Fruit fly (Drosophila melanogaster) whole organism, embryonic: ENCODE data around the gene Hat1.

Experiments used
- CG10462 ChIP-seq: fragments of 200-800 bp; sonication (Bioruptor generic); optimal IDR thresholded peaks from 2 replicates; lab custom pipeline; 2016; ENCODE audit warnings: missing biosample characterization, missing genetic modification characterization
- CG10959 ChIP-seq: fragments of 200-800 bp; sonication (Bioruptor generic); IDR thresholded peaks from 2 replicates; pipeline ENCODE4 v1.3.6; 2022; ENCODE audit warnings: missing biosample characterization, missing genetic modification characterization
- CG11695 ChIP-seq: fragments of 200-800 bp; sonication (Bioruptor generic); IDR thresholded peaks from 3 replicates; pipeline ENCODE4 v1.3.6; 2022; ENCODE audit warnings: missing biosample characterization, missing genetic modification characterization
- CG13123 ChIP-seq: fragments of 200-800 bp; sonication (Bioruptor generic); optimal IDR thresholded peaks from 2 replicates; lab custom pipeline; 2016; ENCODE audit warnings: missing biosample characterization, missing genetic modification characterization
- CG13894 ChIP-seq: fragments of 200-800 bp; sonication (Bioruptor generic); optimal IDR thresholded peaks from 3 replicates; lab custom pipeline; 2018; ENCODE audit warnings: missing biosample characterization, mild to moderate bottlenecking, missing genetic modification characterization, moderate library complexity
- CG16813 ChIP-seq: fragments of 200-800 bp; sonication (Bioruptor generic); IDR thresholded peaks from 3 replicates; pipeline ENCODE4 v1.3.6; 2022; ENCODE audit warnings: missing biosample characterization, missing genetic modification characterization; ENCODE audit not compliant: partially characterized antibody
- CG17829 ChIP-seq: fragments of 200-800 bp; optimal IDR thresholded peaks from 2 replicates; lab custom pipeline; 2019; ENCODE audit warnings: missing biosample characterization, mild to moderate bottlenecking, missing genetic modification characterization, moderate library complexity
- CG18619 ChIP-seq: fragments of 200-800 bp; sonication (Bioruptor generic); optimal IDR thresholded peaks from 3 replicates; lab custom pipeline; 2017; ENCODE audit warnings: missing biosample characterization, mild to moderate bottlenecking, missing genetic modification characterization
- CG32532 ChIP-seq: fragments of 200-800 bp; sonication (Bioruptor generic); IDR thresholded peaks from 2 replicates; pipeline ENCODE4 v1.3.6; 2022; ENCODE audit warnings: missing biosample characterization, missing genetic modification characterization
- CG34224 ChIP-seq: fragments of 200-800 bp; sonication (Bioruptor generic); IDR thresholded peaks from 3 replicates; pipeline ENCODE4 v1.3.6; 2022; ENCODE audit warnings: missing biosample characterization, missing genetic modification characterization; ENCODE audit not compliant: partially characterized antibody
- CG4424 ChIP-seq: fragments of 200-800 bp; sonication (Bioruptor generic); optimal IDR thresholded peaks from 3 replicates; lab custom pipeline; 2016; ENCODE audit warnings: missing biosample characterization, missing genetic modification characterization
- CG5953 ChIP-seq: fragments of 200-800 bp; sonication (Bioruptor generic); IDR thresholded peaks from 2 replicates; pipeline ENCODE4 v1.3.6; 2022; ENCODE audit warnings: missing biosample characterization, missing genetic modification characterization
- CG6254 ChIP-seq: fragments of 200-800 bp; sonication (Bioruptor generic); optimal IDR thresholded peaks from 3 replicates; lab custom pipeline; 2017; ENCODE audit warnings: mild to moderate bottlenecking, missing biosample characterization, missing genetic modification reagents, missing genetic modification characterization
- CG7987 ChIP-seq: fragments of 200-800 bp; sonication (Bioruptor generic); optimal IDR thresholded peaks from 2 replicates; lab custom pipeline; 2018; ENCODE audit warnings: missing biosample characterization, mild to moderate bottlenecking, missing genetic modification characterization, moderate library complexity
- CoRest ChIP-seq: fragments of 200-800 bp; sonication (Bioruptor generic); optimal IDR thresholded peaks from 3 replicates; lab custom pipeline; 2018; ENCODE audit warnings: missing biosample characterization, mild to moderate bottlenecking, missing genetic modification characterization, moderate library complexity
- D19A ChIP-seq: fragments of 200-800 bp; optimal IDR thresholded peaks from 3 replicates; lab custom pipeline; 2019; ENCODE audit warnings: missing biosample characterization, mild to moderate bottlenecking, missing genetic modification characterization, moderate library complexity
- Dip3 ChIP-seq: fragments of 200-800 bp; sonication (Bioruptor generic); optimal IDR thresholded peaks from 3 replicates; lab custom pipeline; 2016; ENCODE audit warnings: missing biosample characterization, missing genetic modification characterization
- Eip74EF ChIP-seq, 2 experiments: fragments of 200-800 bp in 1 of 2; fragments of >200 bp in 1 of 2; sonication (Bioruptor generic) in 1 of 2; optimal IDR thresholded peaks; 2 replicates each; lab custom pipeline; 2017 to 2019; ENCODE audit warnings: missing biosample characterization in 2 of 2, missing genetic modification characterization in 2 of 2, mild to moderate bottlenecking in 1 of 2, moderate library complexity in 1 of 2
- Fer2 ChIP-seq: fragments of 200-800 bp; sonication (Bioruptor generic); optimal IDR thresholded peaks from 2 replicates; lab custom pipeline; 2018; ENCODE audit warnings: missing biosample characterization, mild to moderate bottlenecking, missing genetic modification characterization, moderate library complexity
- Fer3 ChIP-seq: fragments of 200-800 bp; sonication (Bioruptor generic); optimal IDR thresholded peaks from 2 replicates; lab custom pipeline; 2018; ENCODE audit warnings: missing biosample characterization, mild to moderate bottlenecking, missing genetic modification characterization, moderate library complexity
- H2.0 ChIP-seq: fragments of 200-800 bp; sonication (Bioruptor generic); IDR thresholded peaks from 2 replicates; pipeline ENCODE4 v1.3.6; 2022; ENCODE audit warnings: missing biosample characterization, missing genetic modification characterization
- Lhr ChIP-seq: fragments of 200-800 bp; sonication (Bioruptor generic); optimal IDR thresholded peaks from 3 replicates; lab custom pipeline; 2017; ENCODE audit warnings: mild to moderate bottlenecking, missing biosample characterization, missing genetic modification reagents, missing genetic modification characterization
- Lim3 ChIP-seq: fragments of 200-800 bp; sonication (Bioruptor generic); IDR thresholded peaks from 2 replicates; pipeline ENCODE4 v1.3.6; 2022; ENCODE audit warnings: missing biosample characterization, missing genetic modification characterization
- Neu2 ChIP-seq: fragments of 200-800 bp; sonication (Bioruptor generic); optimal IDR thresholded peaks from 3 replicates; lab custom pipeline; 2016; ENCODE audit warnings: missing biosample characterization, missing genetic modification characterization, borderline replicate concordance
- Stat92E ChIP-seq, 3 experiments: fragments of >200 bp in 2 of 3; fragments of 200-800 bp in 1 of 3; sonication (Bioruptor generic) in 1 of 3; optimal IDR thresholded peaks; 2 replicates each; lab custom pipeline; 2017 to 2019; ENCODE audit warnings: missing biosample characterization in 3 of 3, missing genetic modification characterization in 3 of 3, mild to moderate bottlenecking in 1 of 3, moderate library complexity in 1 of 3
- Xrp1 ChIP-seq: fragments of 200-800 bp; sonication (Bioruptor generic); IDR thresholded peaks from 2 replicates; pipeline ENCODE4 v1.3.6; 2022; ENCODE audit warnings: missing biosample characterization, missing genetic modification characterization
- ap ChIP-seq: fragments of 200-800 bp; sonication (Bioruptor generic); IDR thresholded peaks from 2 replicates; pipeline ENCODE4 v1.3.6; 2022; ENCODE audit warnings: missing biosample characterization, missing genetic modification characterization
- az2 ChIP-seq: fragments of 200-800 bp; sonication (Bioruptor generic); optimal IDR thresholded peaks from 3 replicates; lab custom pipeline; 2016; ENCODE audit warnings: missing biosample characterization, missing genetic modification characterization
- bigmax ChIP-seq: fragments of 200-800 bp; sonication (Bioruptor generic); optimal IDR thresholded peaks from 2 replicates; lab custom pipeline; 2018; ENCODE audit warnings: missing biosample characterization, mild to moderate bottlenecking, missing genetic modification characterization
- ci ChIP-seq: fragments of 200-800 bp; sonication (Bioruptor generic); IDR thresholded peaks from 3 replicates; pipeline ENCODE4 v1.3.6; 2022; ENCODE audit warnings: missing biosample characterization, missing genetic modification characterization
- croc ChIP-seq: fragments of 200-800 bp; sonication (Bioruptor generic); conservative IDR thresholded peaks from 3 replicates; pipeline ENCODE4 v1.3.6; 2022; ENCODE audit warnings: missing biosample characterization, missing genetic modification characterization
- crol ChIP-seq: fragments of 200-800 bp; sonication (Bioruptor generic); IDR thresholded peaks from 2 replicates; pipeline ENCODE4 v1.3.6; 2022; ENCODE audit warnings: missing biosample characterization, missing genetic modification characterization
- danr ChIP-seq: fragments of 200-800 bp; sonication (Bioruptor generic); IDR thresholded peaks from 2 replicates; pipeline ENCODE4 v1.3.6; 2022; ENCODE audit warnings: missing biosample characterization, missing genetic modification characterization
- fd64A ChIP-seq: fragments of 200-800 bp; sonication (Bioruptor generic); optimal IDR thresholded peaks from 3 replicates; lab custom pipeline; 2018; ENCODE audit warnings: missing biosample characterization, mild to moderate bottlenecking, missing genetic modification characterization
- fu2 ChIP-seq: fragments of 200-800 bp; sonication (Bioruptor generic); optimal IDR thresholded peaks from 2 replicates; lab custom pipeline; 2016; ENCODE audit warnings: missing biosample characterization, missing genetic modification characterization
- hkb ChIP-seq, 2 experiments: fragments of 200-800 bp in 1 of 2; fragments of >200 bp in 1 of 2; sonication (Bioruptor generic) in 1 of 2; IDR thresholded peaks in 1 of 2; optimal IDR thresholded peaks in 1 of 2; 2 replicates each; pipeline versions ENCODE4 v1.3.6 to Lab custom; 2017 to 2022; ENCODE audit warnings: missing biosample characterization in 1 of 2, missing genetic modification characterization in 1 of 2
- jing ChIP-seq: fragments of 200-800 bp; sonication (Bioruptor generic); optimal IDR thresholded peaks from 2 replicates; lab custom pipeline; 2018; ENCODE audit warnings: missing biosample characterization, mild to moderate bottlenecking, missing genetic modification characterization
- lmd ChIP-seq: fragments of 200-800 bp; sonication (Bioruptor generic); IDR thresholded peaks from 2 replicates; pipeline ENCODE4 v1.3.6; 2022; ENCODE audit warnings: missing biosample characterization, missing genetic modification characterization
- lola ChIP-seq, 3 experiments: fragments of >200 bp in 2 of 3; fragments of 200-800 bp in 1 of 3; sonication (Bioruptor generic) in 1 of 3; optimal IDR thresholded peaks; 2 replicates each; lab custom pipeline; 2017 to 2019; ENCODE audit warnings: missing biosample characterization in 3 of 3, missing genetic modification characterization in 3 of 3, mild to moderate bottlenecking in 1 of 3, moderate library complexity in 1 of 3
- nau ChIP-seq: fragments of 200-800 bp; sonication (Bioruptor generic); optimal IDR thresholded peaks from 3 replicates; lab custom pipeline; 2017; ENCODE audit warnings: missing biosample characterization, mild to moderate bottlenecking, missing genetic modification characterization, missing genetic modification reagents
- odd ChIP-seq: fragments of 200-800 bp; sonication (Bioruptor generic); optimal IDR thresholded peaks from 2 replicates; lab custom pipeline; 2017; ENCODE audit warnings: missing biosample characterization, mild to moderate bottlenecking, missing genetic modification characterization
- pho ChIP-seq: fragments of 200-800 bp; sonication (Bioruptor generic); optimal IDR thresholded peaks from 2 replicates; lab custom pipeline; 2016; ENCODE audit warnings: missing biosample characterization, missing genetic modification characterization
- ro ChIP-seq: fragments of 200-800 bp; sonication (Bioruptor generic); IDR thresholded peaks from 2 replicates; pipeline ENCODE4 v1.3.6; 2022; ENCODE audit warnings: missing biosample characterization, missing genetic modification characterization
- schlank ChIP-seq: fragments of 200-800 bp; sonication (Bioruptor generic); optimal IDR thresholded peaks from 2 replicates; lab custom pipeline; 2018; ENCODE audit warnings: missing biosample characterization, mild to moderate bottlenecking, missing genetic modification characterization
- slou ChIP-seq: fragments of 200-800 bp; sonication (Bioruptor generic); optimal IDR thresholded peaks from 3 replicates; lab custom pipeline; 2016; ENCODE audit warnings: missing biosample characterization, missing genetic modification characterization
- slp2 ChIP-seq: fragments of 200-800 bp; sonication (Bioruptor generic); optimal IDR thresholded peaks from 2 replicates; lab custom pipeline; 2016; ENCODE audit warnings: missing biosample characterization, missing genetic modification characterization
- toy ChIP-seq: fragments of 200-800 bp; sonication (Bioruptor generic); IDR thresholded peaks from 2 replicates; pipeline ENCODE4 v1.3.6; 2022; ENCODE audit warnings: missing biosample characterization, missing genetic modification characterization
- vfl ChIP-seq: fragments of 200-800 bp; sonication (Bioruptor generic); optimal IDR thresholded peaks from 2 replicates; lab custom pipeline; 2016; ENCODE audit warnings: missing biosample characterization, missing genetic modification characterization

Gene Hat1

dm6 chr3R:5742278-5743196 is 46.6 kb downstream of the Hat1 start, which contains the start of the genes Sym and Madm (continued):
- TF ChIP-seq Lhr (GFP tag; lab: Kevin White, UChicago) (no peak), az2 (GFP tag; lab: Kevin White, UChicago) (no peak), Stat92E (GFP tag; optimal IDR thresholded peaks at IDR 0.05; lab: Kevin White, UChicago) (peak in 1 of 3 experiments; percentile 17), CG32532 (no peak), slou (GFP tag; lab: Kevin White, UChicago) (no peak), CG17829 (tag; lab: Kevin White, UChicago) (peak; percentile 31), CG6254 (GFP tag; lab: Kevin White, UChicago) (no peak), jing (GFP tag; lab: Kevin White, UChicago) (no peak), nau (GFP tag; lab: Kevin White, UChicago) (no peak), pho (GFP tag; lab: Kevin White, UChicago) (peak; percentile 42), odd (GFP tag; lab: Kevin White, UChicago) (no peak), slp2 (GFP tag; lab: Kevin White, UChicago) (no peak), CG34224 (GFP tag; lab: Robert Waterston, UW) (peak; percentile 75), Neu2 (GFP tag; lab: Kevin White, UChicago) (peak; percentile 7), CG10462 (GFP tag; lab: Kevin White, UChicago) (no peak), ci (GFP tag; lab: Robert Waterston, UW) (no peak), CG7987 (no peak), CG13894 (tag; lab: Kevin White, UChicago) (no peak), CG11695 (GFP tag; lab: Robert Waterston, UW) (no peak), CoRest (tag; lab: Kevin White, UChicago) (peak; percentile 56), ro (GFP tag; lab: Robert Waterston, UW) (no peak), Fer2 (tag; lab: Kevin White, UChicago) (no peak), lola (GFP tag; optimal IDR thresholded peaks at IDR 0.05; lab: Kevin White, UChicago) (peak in 1 of 3 experiments; percentile 40), Xrp1 (peak; percentile 59), lmd (GFP tag; lab: Robert Waterston, UW) (peak; percentile 24; the same call in 1 of the 2 replicates), D19A (tag; lab: Kevin White, UChicago) (no peak), danr (GFP tag; lab: Robert Waterston, UW) (no peak), fu2 (peak; percentile 32), ap (GFP tag; lab: Robert Waterston, UW) (no peak), CG5953 (GFP tag; lab: Robert Waterston, UW) (no peak), croc (no peak), CG18619 (GFP tag; lab: Kevin White, UChicago) (no peak), CG13123 (no peak), CG16813 (GFP tag; lab: Robert Waterston, UW) (peak; percentile 89), vfl (GFP tag; lab: Kevin White, UChicago) (peak; percentile 54), CG10959 (no peak), Fer3 (tag; lab: Kevin White, UChicago) (no peak), Eip74EF (GFP tag; optimal IDR thresholded peaks at IDR 0.05; lab: Kevin White, UChicago) (no peak), H2.0 (GFP tag; lab: Robert Waterston, UW) (no peak), bigmax (GFP tag; lab: Kevin White, UChicago) (no peak), Dip3 (GFP tag; lab: Kevin White, UChicago) (peak; percentile 43), crol (GFP tag; lab: Robert Waterston, UW) (peak; percentile 99), schlank (tag; lab: Kevin White, UChicago) (no peak), CG4424 (GFP tag; lab: Kevin White, UChicago) (no peak), toy (GFP tag; lab: Robert Waterston, UW) (no peak), Lim3 (GFP tag; lab: Robert Waterston, UW) (no peak), hkb (optimal IDR thresholded peaks at IDR 0.05; lab: Kevin White, UChicago) (no peak), hkb (GFP tag; IDR thresholded peaks at IDR 0.05; lab: Robert Waterston, UW) (no peak), fd64A (no peak)
